Worm (Caenorhabditis elegans): ENCODE measurements around the gene C12D12.3.

ce11 chrX:3492431-3492830 lies 3.3 kb downstream of the C12D12.3 start:
- TF ChIP-seq athp-1 (tag; optimal IDR thresholded peaks at IDR 0.05) (no peak), attf-5 (GFP tag; optimal IDR thresholded peaks at IDR 0.05) (no peak), B0019.2 (GFP tag; conservative IDR thresholded peaks at IDR 0.05) (no peak), let-607 (tag; optimal IDR thresholded peaks at IDR 0.05) (no peak), ama-1 (optimal IDR thresholded peaks at IDR 0.05) (no peak), ama-1 (GFP tag; optimal IDR thresholded peaks at IDR 0.05) (no peak), dox-1 (GFP tag; IDR thresholded peaks at IDR 0.05) (no peak), pha-4 (tag; optimal IDR thresholded peaks at IDR 0.05) (no peak), hsf-1 (GFP tag; IDR thresholded peaks at IDR 0.05) (no peak), somi-1 (GFP tag; optimal IDR thresholded peaks at IDR 0.05) (no peak), F57C9.4 (tag; optimal IDR thresholded peaks at IDR 0.05) (no peak), B0035.1 (tag; optimal IDR thresholded peaks at IDR 0.05) (no peak), madf-3 (GFP tag; IDR thresholded peaks at IDR 0.05) (no peak), Y79H2A.3 (GFP tag; conservative IDR thresholded peaks at IDR 0.05) (no peak), unc-62 (GFP tag; optimal IDR thresholded peaks at IDR 0.05) (no peak)

Data from whole organism, young adult.